Fruit fly (Drosophila melanogaster): ENCODE measurements around the gene Cyp6d5.

dm6 chr3R:14005152-14005551 lies 23.9 kb upstream of the Cyp6d5 start:
- no peak for TF ChIP-seq CG8478 (optimal IDR thresholded peaks at IDR 0.05)
- TF ChIP-seq Dll (optimal IDR thresholded peaks at IDR 0.05), result no peak
